In genomic region chr3R:11407733-11408134, dm6 we compare ENCODE assay signal across 2 fruit fly cellular contexts.
A peak's percentile ranks its signal among the peaks of the same experiment; 100 is the strongest.
TF ChIP-seq lines count a peak whose summit lies in the region.

mRpL40 (plus strand) TSS chr3R:11407918.

- peak; percentile 27 for TF ChIP-seq CTCF in whole organism, embryonic (GFP tag; optimal IDR thresholded peaks at IDR 0.05; lab: Kevin White, UChicago)

TF ChIP-seq in whole organism, adult, 20 proteins besides CTCF, POLR2A, EP300 and RAD21:
- peak; percentile 48 for TF ChIP-seq bab1 (GFP tag; optimal IDR thresholded peaks at IDR 0.05; lab: Kevin White, UChicago)
- no peak for TF ChIP-seq Crg-1 (GFP tag; optimal IDR thresholded peaks at IDR 0.05; lab: Kevin White, UChicago)
- no peak for TF ChIP-seq cnc (optimal IDR thresholded peaks at IDR 0.05; lab: Kevin White, UChicago)
- TF ChIP-seq kay (GFP tag; lab: Kevin White, UChicago; ENCODE audit: borderline replicate concordance): no peak
- TF ChIP-seq CG5204 (GFP tag; optimal IDR thresholded peaks at IDR 0.05; lab: Kevin White, UChicago): no peak
- TF ChIP-seq ovo (GFP tag; optimal IDR thresholded peaks at IDR 0.05; lab: Kevin White, UChicago): no peak
- TF ChIP-seq CG7101 (tag; optimal IDR thresholded peaks at IDR 0.05; lab: Kevin White, UChicago): no peak
- TF ChIP-seq Hr96 (GFP tag; optimal IDR thresholded peaks at IDR 0.05; lab: Kevin White, UChicago): no peak

TF ChIP-seq in whole organism, embryonic, 481 proteins besides CTCF, POLR2A, EP300 and RAD21:
- TF ChIP-seq rib (GFP tag; IDR thresholded peaks at IDR 0.05; lab: Robert Waterston, UW) (0 out of 2 replicates have a peak, but pooled peaks have one; percentile 19), br (optimal IDR thresholded peaks at IDR 0.05; lab: Kevin White, UChicago) (no peak), CG12659 (GFP tag; optimal IDR thresholded peaks at IDR 0.05; lab: Kevin White, UChicago) (peak; percentile 21), HLH4C (GFP tag; IDR thresholded peaks at IDR 0.05; lab: Robert Waterston, UW; ENCODE audit: partially characterized antibody) (peak; percentile 47; the same call in 1 of the 3 replicates), CG34224 (GFP tag; IDR thresholded peaks at IDR 0.05; lab: Robert Waterston, UW; ENCODE audit: partially characterized antibody) (peak; percentile 69), onecut (GFP tag; IDR thresholded peaks at IDR 0.05; lab: Robert Waterston, UW) (peak; percentile 39), CG17829 (tag; optimal IDR thresholded peaks at IDR 0.05; lab: Kevin White, UChicago) (peak; percentile 0), CG17359 (tag; optimal IDR thresholded peaks at IDR 0.05; lab: Kevin White, UChicago) (no peak), dmrt99B (tag; optimal IDR thresholded peaks at IDR 0.05; lab: Kevin White, UChicago) (no peak), trem (tag; optimal IDR thresholded peaks at IDR 0.05; lab: Kevin White, UChicago) (peak; percentile 43), org-1 (GFP tag; optimal IDR thresholded peaks at IDR 0.05; lab: Kevin White, UChicago) (no peak), inv (GFP tag; IDR thresholded peaks at IDR 0.05; lab: Robert Waterston, UW; ENCODE audit: partially characterized antibody) (0 out of 2 replicates have a peak, but pooled peaks have one; percentile 8), stwl (tag; optimal IDR thresholded peaks at IDR 0.05; lab: Kevin White, UChicago) (peak; percentile 81), CG15479 (GFP tag; optimal IDR thresholded peaks at IDR 0.05; lab: Kevin White, UChicago) (peak; percentile 81), MBD-R2 (GFP tag; IDR thresholded peaks at IDR 0.05; lab: Robert Waterston, UW) (peak; percentile 91), jumu (GFP tag; optimal IDR thresholded peaks at IDR 0.05; lab: Kevin White, UChicago) (no peak), Sry-δ (GFP tag; optimal IDR thresholded peaks at IDR 0.05; lab: Kevin White, UChicago) (peak; percentile 84), E2f2 (GFP tag; IDR thresholded peaks at IDR 0.05; lab: Robert Waterston, UW) (peak; percentile 77), Ets97D (GFP tag; optimal IDR thresholded peaks at IDR 0.05; lab: Kevin White, UChicago) (peak; percentile 1), dpn (GFP tag; optimal IDR thresholded peaks at IDR 0.05; lab: Kevin White, UChicago) (no peak), zen2 (GFP tag; IDR thresholded peaks at IDR 0.05; lab: Robert Waterston, UW; ENCODE audit: partially characterized antibody) (peak; percentile 26; the same call in 2 of the 3 replicates), CG16813 (GFP tag; IDR thresholded peaks at IDR 0.05; lab: Robert Waterston, UW; ENCODE audit: partially characterized antibody) (peak; percentile 45; the same call in 2 of the 3 replicates), usp (GFP tag; optimal IDR thresholded peaks at IDR 0.05; lab: Kevin White, UChicago) (no peak), CG7372 (GFP tag; IDR thresholded peaks at IDR 0.05; lab: Robert Waterston, UW) (peak; percentile 86), BEAF-32 (GFP tag; optimal IDR thresholded peaks at IDR 0.05; lab: Kevin White, UChicago) (peak; percentile 50), trh (GFP tag; optimal IDR thresholded peaks at IDR 0.05; lab: Kevin White, UChicago) (no peak), D19A (tag; optimal IDR thresholded peaks at IDR 0.05; lab: Kevin White, UChicago) (no peak), vnd (GFP tag; IDR thresholded peaks at IDR 0.05; lab: Robert Waterston, UW; ENCODE audit: partially characterized antibody) (0 out of 3 replicates have a peak, but pooled peaks have one; percentile 14), Dp (GFP tag; optimal IDR thresholded peaks at IDR 0.05; lab: Kevin White, UChicago) (peak; percentile 67), Doc3 (GFP tag; IDR thresholded peaks at IDR 0.05; lab: Robert Waterston, UW; ENCODE audit: partially characterized antibody) (peak; percentile 57; the same call in 1 of the 3 replicates), Dref (GFP tag; IDR thresholded peaks at IDR 0.05; lab: Robert Waterston, UW) (peak; percentile 78), Pdp1 (GFP tag; optimal IDR thresholded peaks at IDR 0.05; lab: Kevin White, UChicago) (peak in 1 of 2 experiments; percentile 98), insv (GFP tag; optimal IDR thresholded peaks at IDR 0.05; lab: Kevin White, UChicago) (peak; percentile 4 to 95), HLH3B (GFP tag; IDR thresholded peaks at IDR 0.05; lab: Robert Waterston, UW) (no peak), CG1603 (tag; optimal IDR thresholded peaks at IDR 0.05; lab: Kevin White, UChicago) (peak; percentile 49), bbx (GFP tag; IDR thresholded peaks at IDR 0.05; lab: Robert Waterston, UW; ENCODE audit: partially characterized antibody) (peak; percentile 42; the same call in 1 of the 2 replicates), hb (GFP tag; IDR thresholded peaks at IDR 0.05; lab: Robert Waterston, UW; ENCODE audit: partially characterized antibody) (no peak), CG14710 (tag; optimal IDR thresholded peaks at IDR 0.05; lab: Kevin White, UChicago) (peak; percentile 19), Dll (GFP tag; IDR thresholded peaks at IDR 0.05; lab: Robert Waterston, UW; ENCODE audit: partially characterized antibody) (peak; percentile 71; the same call in 3 of the 4 replicates), CG13287 (GFP tag; IDR thresholded peaks at IDR 0.05; lab: Robert Waterston, UW; ENCODE audit: partially characterized antibody) (peak; percentile 73), emc (GFP tag; optimal IDR thresholded peaks at IDR 0.05; lab: Kevin White, UChicago) (no peak), CG10267 (tag; optimal IDR thresholded peaks at IDR 0.05; lab: Kevin White, UChicago) (peak; percentile 31), nerfin-2 (GFP tag; IDR thresholded peaks at IDR 0.05; lab: Robert Waterston, UW; ENCODE audit: partially characterized antibody) (0 out of 2 replicates have a peak, but pooled peaks have one; percentile 17), Ssrp (tag; optimal IDR thresholded peaks at IDR 0.05; lab: Kevin White, UChicago) (no peak), CG6791 (GFP tag; IDR thresholded peaks at IDR 0.05; lab: Robert Waterston, UW; ENCODE audit: partially characterized antibody) (peak; percentile 52), aop (GFP tag; IDR thresholded peaks at IDR 0.05; lab: Robert Waterston, UW) (no peak), unc-4 (GFP tag; IDR thresholded peaks at IDR 0.05; lab: Robert Waterston, UW; ENCODE audit: partially characterized antibody) (peak; percentile 49), CG2116 (GFP tag; optimal IDR thresholded peaks at IDR 0.05; lab: Kevin White, UChicago) (peak; percentile 23), CG32772 (GFP tag; IDR thresholded peaks at IDR 0.05; lab: Robert Waterston, UW) (no peak), Myb (GFP tag; optimal IDR thresholded peaks at IDR 0.05; lab: Kevin White, UChicago) (peak; percentile 85), MESR4 (GFP tag; optimal IDR thresholded peaks at IDR 0.05; lab: Kevin White, UChicago) (peak; percentile 74), slbo (GFP tag; IDR thresholded peaks at IDR 0.05; lab: Robert Waterston, UW) (no peak), hbn (GFP tag; IDR thresholded peaks at IDR 0.05; lab: Robert Waterston, UW; ENCODE audit: partially characterized antibody) (peak; percentile 47), sna (GFP tag; IDR thresholded peaks at IDR 0.05; lab: Robert Waterston, UW; ENCODE audit: partially characterized antibody) (peak; percentile 42; the same call in 1 of the 2 replicates), crp (GFP tag; optimal IDR thresholded peaks at IDR 0.05; lab: Kevin White, UChicago) (peak; percentile 60 to 91), CG9215 (GFP tag; IDR thresholded peaks at IDR 0.05; lab: Robert Waterston, UW) (no peak), CG15514 (GFP tag; optimal IDR thresholded peaks at IDR 0.05; lab: Kevin White, UChicago) (peak; percentile 21), sens (GFP tag; lab: Kevin White, UChicago) (peak; percentile 32), peb (GFP tag; IDR thresholded peaks at IDR 0.05; lab: Robert Waterston, UW) (no peak), Scr (GFP tag; IDR thresholded peaks at IDR 0.05; lab: Robert Waterston, UW; ENCODE audit: partially characterized antibody) (peak; percentile 46), chm (GFP tag; IDR thresholded peaks at IDR 0.05; lab: Robert Waterston, UW) (no peak), pzg (GFP tag; optimal IDR thresholded peaks at IDR 0.05; lab: Kevin White, UChicago) (peak; percentile 66), tll (GFP tag; optimal IDR thresholded peaks at IDR 0.05; lab: Kevin White, UChicago) (no peak), bsh (GFP tag; optimal IDR thresholded peaks at IDR 0.05; lab: Kevin White, UChicago) (no peak), CG14965 (GFP tag; optimal IDR thresholded peaks at IDR 0.05; lab: Kevin White, UChicago; ENCODE audit: borderline replicate concordance) (no peak), Sox100B (GFP tag; optimal IDR thresholded peaks at IDR 0.05; lab: Kevin White, UChicago) (no peak), CG2712 (tag; optimal IDR thresholded peaks at IDR 0.05; lab: Kevin White, UChicago) (peak; percentile 2), gfzf (GFP tag; optimal IDR thresholded peaks at IDR 0.05; lab: Kevin White, UChicago) (peak; percentile 46), ro (GFP tag; IDR thresholded peaks at IDR 0.05; lab: Robert Waterston, UW) (no peak), Opbp (GFP tag; IDR thresholded peaks at IDR 0.05; lab: Robert Waterston, UW; ENCODE audit: partially characterized antibody) (peak; percentile 32; the same call in 1 of the 3 replicates)
